Fruit fly (Drosophila melanogaster) whole organism, embryonic: ENCODE measurements around the gene CG42263.

Experiments used
- B-H2 ChIP-seq: fragments of 200-800 bp; sonication (Bioruptor generic); optimal IDR thresholded peaks from 2 replicates; lab custom pipeline; 2018; ENCODE audit warnings: missing biosample characterization, mild to moderate bottlenecking, missing genetic modification characterization
- Blimp-1 ChIP-seq: fragments of 200-800 bp; sonication (Bioruptor generic); optimal IDR thresholded peaks from 3 replicates; lab custom pipeline; 2018; ENCODE audit warnings: missing biosample characterization, missing genetic modification characterization, mild to moderate bottlenecking, moderate library complexity, missing genetic modification reagents
- CG10565 ChIP-seq: fragments of 200-800 bp; sonication (Bioruptor generic); optimal IDR thresholded peaks from 3 replicates; lab custom pipeline; 2016; ENCODE audit warnings: missing biosample characterization, mild to moderate bottlenecking, missing genetic modification characterization
- CG11504 ChIP-seq: fragments of 200-800 bp; sonication (Bioruptor generic); optimal IDR thresholded peaks from 3 replicates; lab custom pipeline; 2019; ENCODE audit warnings: missing biosample characterization, mild to moderate bottlenecking, missing genetic modification characterization, moderate library complexity
- CG11696 ChIP-seq: fragments of 200-800 bp; sonication (Bioruptor generic); IDR thresholded peaks from 2 replicates; pipeline ENCODE4 v1.3.6; 2022; ENCODE audit warnings: missing biosample characterization, missing genetic modification characterization
- CG12299 ChIP-seq: fragments of 200-800 bp; sonication (Bioruptor generic); optimal IDR thresholded peaks from 2 replicates; lab custom pipeline; 2018; ENCODE audit warnings: missing biosample characterization, mild to moderate bottlenecking, missing genetic modification characterization
- CG12744 ChIP-seq: fragments of 200-800 bp; sonication (Bioruptor generic); optimal IDR thresholded peaks from 2 replicates; lab custom pipeline; 2016; ENCODE audit warnings: missing biosample characterization, missing genetic modification characterization
- CG14014 ChIP-seq: fragments of 200-800 bp; sonication (Bioruptor generic); IDR thresholded peaks from 2 replicates; pipeline ENCODE4 v1.3.6; 2022; ENCODE audit warnings: missing biosample characterization, missing genetic modification characterization
- CG1647 ChIP-seq: fragments of 200-800 bp; sonication (Bioruptor generic); optimal IDR thresholded peaks from 3 replicates; lab custom pipeline; 2016; ENCODE audit warnings: missing biosample characterization, missing genetic modification characterization
- CG16863 ChIP-seq: fragments of 200-800 bp; sonication (Bioruptor generic); optimal IDR thresholded peaks from 3 replicates; lab custom pipeline; 2016; ENCODE audit warnings: missing biosample characterization, missing genetic modification characterization
- CG17802 ChIP-seq: fragments of 200-800 bp; sonication (Bioruptor generic); optimal IDR thresholded peaks from 2 replicates; lab custom pipeline; 2018; ENCODE audit warnings: missing biosample characterization, mild to moderate bottlenecking, missing genetic modification characterization, moderate library complexity
- CG18262 ChIP-seq: fragments of 200-800 bp; optimal IDR thresholded peaks from 3 replicates; lab custom pipeline; 2019; ENCODE audit warnings: missing biosample characterization, mild to moderate bottlenecking, missing genetic modification characterization, moderate library complexity
- CG18599 ChIP-seq: fragments of 200-800 bp; sonication (Bioruptor generic); optimal IDR thresholded peaks from 3 replicates; lab custom pipeline; 2017; ENCODE audit warnings: missing biosample characterization, missing genetic modification characterization, mild to moderate bottlenecking, moderate library complexity, missing genetic modification reagents
- CG34224 ChIP-seq: fragments of 200-800 bp; sonication (Bioruptor generic); IDR thresholded peaks from 3 replicates; pipeline ENCODE4 v1.3.6; 2022; ENCODE audit warnings: missing biosample characterization, missing genetic modification characterization; ENCODE audit not compliant: partially characterized antibody
- CG4404 ChIP-seq: fragments of 200-800 bp; sonication (Bioruptor generic); IDR thresholded peaks from 2 replicates; pipeline ENCODE4 v1.3.6; 2022; ENCODE audit warnings: missing biosample characterization, missing genetic modification characterization
- CG7928 ChIP-seq: fragments of 200-800 bp; sonication (Bioruptor generic); optimal IDR thresholded peaks from 2 replicates; lab custom pipeline; 2017; ENCODE audit warnings: missing biosample characterization, mild to moderate bottlenecking, missing genetic modification characterization
- CG7987 ChIP-seq: fragments of 200-800 bp; sonication (Bioruptor generic); optimal IDR thresholded peaks from 2 replicates; lab custom pipeline; 2018; ENCODE audit warnings: missing biosample characterization, mild to moderate bottlenecking, missing genetic modification characterization, moderate library complexity
- CG8290 ChIP-seq, 3 experiments: fragments of 200-800 bp; sonication (Bioruptor generic); optimal IDR thresholded peaks; 2 replicates each; lab custom pipeline; 2016 to 2019; ENCODE audit warnings: missing biosample characterization in 3 of 3, missing genetic modification characterization in 3 of 3, mild to moderate bottlenecking in 2 of 3, moderate library complexity in 1 of 3
- CG8924 ChIP-seq: fragments of 200-800 bp; optimal IDR thresholded peaks from 3 replicates; lab custom pipeline; 2019; ENCODE audit warnings: missing biosample characterization, mild to moderate bottlenecking, missing genetic modification characterization, moderate library complexity
- CG9932 ChIP-seq: fragments of 200-800 bp; sonication (Bioruptor generic); IDR thresholded peaks from 2 replicates; pipeline ENCODE4 v1.3.6; 2022; ENCODE audit warnings: missing biosample characterization, missing genetic modification characterization
- Chrac-16 ChIP-seq: fragments of 200-800 bp; sonication (Bioruptor generic); optimal IDR thresholded peaks from 3 replicates; lab custom pipeline; 2016; ENCODE audit warnings: missing biosample characterization, missing genetic modification characterization
- CrebB ChIP-seq: fragments of 200-800 bp; sonication (Bioruptor generic); optimal IDR thresholded peaks from 3 replicates; lab custom pipeline; 2018; ENCODE audit warnings: missing biosample characterization, mild to moderate bottlenecking, missing genetic modification characterization
- Dip3 ChIP-seq: fragments of 200-800 bp; sonication (Bioruptor generic); optimal IDR thresholded peaks from 3 replicates; lab custom pipeline; 2016; ENCODE audit warnings: missing biosample characterization, missing genetic modification characterization
- Dll ChIP-seq: fragments of 200-800 bp; sonication (Bioruptor generic); IDR thresholded peaks from 4 replicates; pipeline ENCODE4 v1.3.6; 2022; ENCODE audit warnings: missing biosample characterization, missing genetic modification characterization; ENCODE audit not compliant: partially characterized antibody
- Doc3 ChIP-seq: fragments of 200-800 bp; sonication (Bioruptor generic); IDR thresholded peaks from 3 replicates; pipeline ENCODE4 v1.3.6; 2022; ENCODE audit warnings: missing biosample characterization, missing genetic modification characterization; ENCODE audit not compliant: partially characterized antibody
- Oli ChIP-seq: fragments of 200-800 bp; sonication (Bioruptor generic); optimal IDR thresholded peaks from 2 replicates; lab custom pipeline; 2018; ENCODE audit warnings: missing biosample characterization, mild to moderate bottlenecking, missing genetic modification characterization, moderate library complexity
- Opbp ChIP-seq: fragments of 200-800 bp; sonication (Bioruptor generic); IDR thresholded peaks from 3 replicates; pipeline ENCODE4 v1.3.6; 2022; ENCODE audit warnings: missing biosample characterization, missing genetic modification characterization; ENCODE audit not compliant: partially characterized antibody
- Sin3A ChIP-seq: fragments of >200 bp; optimal IDR thresholded peaks from 2 replicates; lab custom pipeline; 2018
- Sry-δ ChIP-seq: fragments of 200-800 bp; sonication (Bioruptor generic); optimal IDR thresholded peaks from 2 replicates; lab custom pipeline; 2016; ENCODE audit warnings: missing biosample characterization, missing genetic modification characterization
- Taf1 ChIP-seq: fragments of 200-800 bp; sonication (Bioruptor generic); IDR thresholded peaks from 2 replicates; pipeline ENCODE4 v1.3.6; 2022; ENCODE audit warnings: missing biosample characterization, missing genetic modification characterization
- YL-1 ChIP-seq: fragments of 200-800 bp; sonication (Bioruptor generic); optimal IDR thresholded peaks from 3 replicates; lab custom pipeline; 2017; ENCODE audit warnings: missing biosample characterization, mild to moderate bottlenecking, missing genetic modification characterization
- ara ChIP-seq: fragments of 200-800 bp; sonication (Bioruptor generic); IDR thresholded peaks from 2 replicates; pipeline ENCODE4 v1.3.6; 2022; ENCODE audit warnings: missing biosample characterization, missing genetic modification characterization
- bsh ChIP-seq, 2 experiments: fragments of 200-800 bp; sonication (Bioruptor generic); optimal IDR thresholded peaks; 2 replicates each; lab custom pipeline; 2017 to 2018; ENCODE audit warnings: mild to moderate bottlenecking in 2 of 2, missing biosample characterization in 2 of 2, missing genetic modification characterization in 2 of 2, moderate library complexity in 1 of 2
- dpn ChIP-seq, 2 experiments: fragments of 200-800 bp; sonication (Bioruptor generic); optimal IDR thresholded peaks; 3 replicates each; lab custom pipeline; 2016; ENCODE audit warnings: missing biosample characterization in 2 of 2, missing genetic modification characterization in 2 of 2
- emc ChIP-seq: fragments of 200-800 bp; sonication (Bioruptor generic); optimal IDR thresholded peaks from 2 replicates; lab custom pipeline; 2016; ENCODE audit warnings: missing biosample characterization, missing genetic modification characterization
- ems ChIP-seq: fragments of 200-800 bp; sonication (Bioruptor generic); optimal IDR thresholded peaks from 3 replicates; lab custom pipeline; 2016; ENCODE audit warnings: missing biosample characterization, missing genetic modification characterization
- ewg ChIP-seq: fragments of 200-800 bp; sonication (Bioruptor generic); optimal IDR thresholded peaks from 3 replicates; lab custom pipeline; 2017; ENCODE audit warnings: mild to moderate bottlenecking, missing biosample characterization, missing genetic modification reagents, missing genetic modification characterization
- gem ChIP-seq: fragments of 200-800 bp; sonication (Bioruptor generic); optimal IDR thresholded peaks from 2 replicates; lab custom pipeline; 2019; ENCODE audit warnings: missing biosample characterization, mild to moderate bottlenecking, missing genetic modification characterization, moderate library complexity
- gsb ChIP-seq: fragments of 200-800 bp; sonication (Bioruptor generic); IDR thresholded peaks from 2 replicates; pipeline ENCODE4 v1.3.6; 2022; ENCODE audit warnings: missing biosample characterization, missing genetic modification characterization
- hb ChIP-seq: fragments of 200-800 bp; sonication (Bioruptor generic); IDR thresholded peaks from 3 replicates; pipeline ENCODE4 v1.3.6; 2022; ENCODE audit warnings: missing biosample characterization, missing genetic modification characterization; ENCODE audit not compliant: partially characterized antibody
- lilli ChIP-seq: fragments of 200-800 bp; sonication (Bioruptor generic); optimal IDR thresholded peaks from 3 replicates; lab custom pipeline; 2016; ENCODE audit warnings: missing biosample characterization, missing genetic modification characterization
- nerfin-1 ChIP-seq: fragments of 200-800 bp; sonication (Bioruptor generic); optimal IDR thresholded peaks from 3 replicates; lab custom pipeline; 2019; ENCODE audit warnings: missing biosample characterization, mild to moderate bottlenecking, missing genetic modification characterization, moderate library complexity
- odd ChIP-seq: fragments of 200-800 bp; sonication (Bioruptor generic); optimal IDR thresholded peaks from 2 replicates; lab custom pipeline; 2017; ENCODE audit warnings: missing biosample characterization, mild to moderate bottlenecking, missing genetic modification characterization
- pzg ChIP-seq: fragments of 200-800 bp; sonication (Bioruptor generic); optimal IDR thresholded peaks from 3 replicates; lab custom pipeline; 2018; ENCODE audit warnings: missing biosample characterization, mild to moderate bottlenecking, missing genetic modification characterization, moderate library complexity
- row ChIP-seq: fragments of 200-800 bp; sonication (Bioruptor generic); IDR thresholded peaks from 3 replicates; pipeline ENCODE4 v1.3.6; 2022; ENCODE audit warnings: missing biosample characterization, missing genetic modification characterization
- shn ChIP-seq: fragments of 200-800 bp; sonication (Bioruptor generic); optimal IDR thresholded peaks from 3 replicates; lab custom pipeline; 2016; ENCODE audit warnings: missing biosample characterization, missing genetic modification characterization
- sim ChIP-seq: fragments of 200-800 bp; sonication (Bioruptor generic); IDR thresholded peaks from 2 replicates; pipeline ENCODE4 v1.3.6; 2022; ENCODE audit warnings: missing biosample characterization, missing genetic modification characterization
- sqz ChIP-seq: fragments of 200-800 bp; sonication (Bioruptor generic); optimal IDR thresholded peaks from 3 replicates; lab custom pipeline; 2018; ENCODE audit warnings: missing biosample characterization, mild to moderate bottlenecking, missing genetic modification characterization
- stc ChIP-seq: fragments of 200-800 bp; sonication (Bioruptor generic); IDR thresholded peaks from 2 replicates; pipeline ENCODE4 v1.3.6; 2022; ENCODE audit warnings: missing biosample characterization, missing genetic modification characterization
- trem ChIP-seq: fragments of 200-800 bp; optimal IDR thresholded peaks from 3 replicates; lab custom pipeline; 2019; ENCODE audit warnings: missing biosample characterization, mild to moderate bottlenecking, missing genetic modification characterization, moderate library complexity

CG42263 gene

DNA sequence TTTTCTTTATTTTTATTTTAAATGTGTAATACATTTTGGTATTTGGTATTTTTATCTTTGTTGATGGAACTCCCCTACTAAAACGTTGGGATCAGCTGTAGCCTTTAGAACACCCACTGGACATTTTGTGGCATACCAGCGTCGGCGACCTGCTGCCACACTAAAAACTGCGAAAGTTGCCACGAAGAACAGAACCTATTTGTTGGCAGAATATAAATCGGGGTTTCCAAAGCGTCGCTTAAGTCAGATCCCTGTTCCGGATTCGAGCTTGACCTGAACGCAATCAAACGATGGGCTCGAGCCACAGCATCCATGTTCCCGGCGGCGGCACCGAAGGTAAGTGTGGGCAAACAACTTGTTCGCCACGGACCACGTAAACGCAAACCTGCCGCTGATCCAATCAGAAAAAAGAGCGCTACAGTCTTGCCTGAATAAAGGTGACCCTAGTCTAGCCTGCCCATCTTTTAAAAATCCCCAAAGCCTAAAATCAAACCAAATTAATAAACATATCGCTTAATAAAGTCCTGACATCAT is 30.8 kb downstream of the CG42263 start, which contains the start of gene Grasp65 (continued):
- no peak for TF ChIP-seq Oli (tag; lab: Kevin White, UChicago)
- no peak for TF ChIP-seq Dll (GFP tag; lab: Robert Waterston, UW)
- no peak for TF ChIP-seq odd (GFP tag; lab: Kevin White, UChicago)
- no peak for TF ChIP-seq CG7928 (GFP tag; lab: Kevin White, UChicago)
- no peak for TF ChIP-seq sqz
- no peak for TF ChIP-seq CG12299 (tag; lab: Kevin White, UChicago)
- no peak for TF ChIP-seq lilli
- peak; percentile 15 for TF ChIP-seq CG8924 (tag; lab: Kevin White, UChicago)
- TF ChIP-seq CG10565 = no peak
- no peak for TF ChIP-seq CG1647 (GFP tag; lab: Kevin White, UChicago)
- TF ChIP-seq CG16863 (GFP tag; lab: Kevin White, UChicago) = no peak
- no peak for TF ChIP-seq CG8290 (GFP tag; optimal IDR thresholded peaks at IDR 0.05; lab: Kevin White, UChicago)
- peak in 1 of 2 experiments; percentile 16 for TF ChIP-seq CG8290 (tag; optimal IDR thresholded peaks at IDR 0.05; lab: Kevin White, UChicago)
- no peak for TF ChIP-seq ewg (GFP tag; lab: Kevin White, UChicago)
- peak; percentile 4 for TF ChIP-seq Sin3A
- TF ChIP-seq CG7987 (GFP tag; lab: Kevin White, UChicago) = no peak
- no peak for TF ChIP-seq Sry-δ (GFP tag; lab: Kevin White, UChicago)
- no peak for TF ChIP-seq stc (GFP tag; lab: Robert Waterston, UW)
- no peak for TF ChIP-seq bsh (GFP tag; optimal IDR thresholded peaks at IDR 0.05; lab: Kevin White, UChicago)
- no peak for TF ChIP-seq ara
- peak; percentile 14 for TF ChIP-seq nerfin-1 (tag; lab: Kevin White, UChicago)
- peak; percentile 66; the same call in 2 of the 3 replicates for TF ChIP-seq Opbp
- no peak for TF ChIP-seq ems (GFP tag; lab: Kevin White, UChicago)
- TF ChIP-seq CG12744 (GFP tag; lab: Kevin White, UChicago) = no peak
- TF ChIP-seq Doc3 (GFP tag; lab: Robert Waterston, UW) = no peak
- TF ChIP-seq sim (GFP tag; lab: Robert Waterston, UW) = no peak
- TF ChIP-seq trem (tag; lab: Kevin White, UChicago) = peak; percentile 18
- TF ChIP-seq hb (GFP tag; lab: Robert Waterston, UW) = no peak
- TF ChIP-seq dpn (GFP tag; optimal IDR thresholded peaks at IDR 0.05; lab: Kevin White, UChicago) = no peak
- TF ChIP-seq row = peak; percentile 61
- 0 out of 2 replicates have a peak, but pooled peaks have one; percentile 11 for TF ChIP-seq CG9932
- TF ChIP-seq CG11696 = no peak; the same call in 1 of the 2 replicates
- TF ChIP-seq Dip3 (GFP tag; lab: Kevin White, UChicago) = no peak
- TF ChIP-seq CG18262 (tag; lab: Kevin White, UChicago) = peak; percentile 38
- peak; percentile 38 for TF ChIP-seq gem (tag; lab: Kevin White, UChicago)
- peak; percentile 36 for TF ChIP-seq CG11504
- TF ChIP-seq CG34224 (GFP tag; lab: Robert Waterston, UW) = no peak; the same call in 2 of the 3 replicates
- TF ChIP-seq emc = no peak
- no peak for TF ChIP-seq CG14014 (GFP tag; lab: Robert Waterston, UW)
- TF ChIP-seq Taf1 (GFP tag; lab: Robert Waterston, UW) = no peak
- TF ChIP-seq shn (GFP tag; lab: Kevin White, UChicago) = no peak
- TF ChIP-seq pzg (GFP tag; lab: Kevin White, UChicago) = peak; percentile 66
- no peak for TF ChIP-seq gsb (GFP tag; lab: Robert Waterston, UW)
- TF ChIP-seq YL-1 (GFP tag; lab: Kevin White, UChicago) = peak; percentile 83
- TF ChIP-seq Chrac-16 (GFP tag; lab: Kevin White, UChicago) = no peak
- TF ChIP-seq CG18599 = no peak
- TF ChIP-seq CG17802 (tag; lab: Kevin White, UChicago) = no peak
- no peak for TF ChIP-seq Blimp-1 (GFP tag; lab: Kevin White, UChicago)
- TF ChIP-seq CrebB (tag; lab: Kevin White, UChicago) = no peak
- TF ChIP-seq CG4404 (GFP tag; lab: Robert Waterston, UW) = no peak
- peak; percentile 14 for TF ChIP-seq B-H2
